Worm (Caenorhabditis elegans) whole organism, midembryonic: ENCODE measurements around the gene C42C1.9.
"Not testable (repeated sequence)": the region's sequence is repeated elsewhere in the genome, so short reads cannot be mapped to it uniquely, and the experiment has no call there.

Experiments
- T22C8.4 ChIP-seq: fragments of 200-800 bp; sonication (Bioruptor generic); IDR thresholded peaks from 2 replicates; pipeline ENCODE4 v1.3.6; 2022; ENCODE audit warnings: missing genetic modification characterization, missing compliant biosample characterization
- cog-1 ChIP-seq: sonication (generic microtip); optimal IDR thresholded peaks from 2 replicates; lab custom pipeline; 2016; ENCODE audit warnings: missing genetic modification characterization, missing compliant biosample characterization
- flt-1 ChIP-seq: fragments of 200-800 bp; sonication (Bioruptor generic); IDR thresholded peaks from 2 replicates; pipeline ENCODE4 v1.3.6; 2022; ENCODE audit warnings: missing genetic modification characterization, missing compliant biosample characterization
- klf-2 ChIP-seq: fragments of 200-800 bp; sonication (Bioruptor generic); conservative IDR thresholded peaks from 2 replicates; pipeline ENCODE4 v1.3.6; 2022; ENCODE audit warnings: missing genetic modification reagents, missing genetic modification characterization, missing compliant biosample characterization
- med-1 ChIP-seq: sonication (generic microtip); optimal IDR thresholded peaks from 2 replicates; lab custom pipeline; 2017; ENCODE audit warnings: missing genetic modification characterization, mild to moderate bottlenecking, missing compliant biosample characterization, antibody characterized with exemption, missing genetic modification reagents; ENCODE audit not compliant: insufficient read depth
- ref-1 ChIP-seq: fragments of 200-800 bp; sonication (Bioruptor generic); conservative IDR thresholded peaks from 2 replicates; pipeline ENCODE4 v1.3.6; 2022; ENCODE audit warnings: missing genetic modification reagents, missing genetic modification characterization, missing compliant biosample characterization
- tab-1 ChIP-seq: fragments of 200-800 bp; sonication (Bioruptor generic); IDR thresholded peaks from 2 replicates; pipeline ENCODE4 v1.3.6; 2022; ENCODE audit warnings: missing genetic modification characterization, missing compliant biosample characterization
- ztf-23 ChIP-seq: fragments of 200-800 bp; sonication (Bioruptor generic); IDR thresholded peaks from 2 replicates; pipeline ENCODE4 v1.3.6; 2022; ENCODE audit warnings: missing genetic modification reagents, missing genetic modification characterization, missing compliant biosample characterization
- ztf-29 ChIP-seq: fragments of 200-800 bp; sonication (Bioruptor generic); IDR thresholded peaks from 2 replicates; pipeline ENCODE4 v1.3.6; 2022; ENCODE audit warnings: missing genetic modification reagents, missing genetic modification characterization, missing compliant biosample characterization

Gene C42C1.9

DNA sequence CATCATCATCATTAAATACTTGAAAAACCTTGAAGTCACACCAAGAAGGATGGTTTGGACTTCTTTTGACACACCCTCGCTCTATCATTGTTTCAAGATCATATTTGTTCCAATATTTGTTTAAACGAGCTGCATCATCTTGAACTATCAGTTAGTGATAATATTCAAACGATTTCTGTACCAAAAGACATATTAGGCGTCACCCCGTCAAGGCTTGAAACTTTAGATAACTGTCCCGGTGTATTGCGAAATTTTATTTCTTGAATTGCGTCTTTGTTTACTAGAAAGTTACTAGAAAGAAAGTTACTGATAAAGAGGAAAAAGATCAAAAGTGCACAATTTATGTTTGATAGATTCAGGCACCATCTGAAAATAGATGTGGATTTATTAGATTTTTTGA lies 16.7 kb downstream of the C42C1.9 start:
- TF ChIP-seq ztf-29 (GFP tag; lab: Robert Waterston, UW), result no peak
- no peak for TF ChIP-seq ztf-23 (GFP tag; lab: Robert Waterston, UW)
- TF ChIP-seq tab-1 (GFP tag; lab: Robert Waterston, UW), result no peak
- no peak for TF ChIP-seq ref-1
- no peak for TF ChIP-seq T22C8.4
- no peak for TF ChIP-seq klf-2
- no peak for TF ChIP-seq flt-1 (GFP tag; lab: Robert Waterston, UW)
- TF ChIP-seq cog-1 (tag; lab: Kevin White, UChicago), result no peak
- TF ChIP-seq med-1 (GFP tag; lab: Kevin White, UChicago), result no peak

DNA sequence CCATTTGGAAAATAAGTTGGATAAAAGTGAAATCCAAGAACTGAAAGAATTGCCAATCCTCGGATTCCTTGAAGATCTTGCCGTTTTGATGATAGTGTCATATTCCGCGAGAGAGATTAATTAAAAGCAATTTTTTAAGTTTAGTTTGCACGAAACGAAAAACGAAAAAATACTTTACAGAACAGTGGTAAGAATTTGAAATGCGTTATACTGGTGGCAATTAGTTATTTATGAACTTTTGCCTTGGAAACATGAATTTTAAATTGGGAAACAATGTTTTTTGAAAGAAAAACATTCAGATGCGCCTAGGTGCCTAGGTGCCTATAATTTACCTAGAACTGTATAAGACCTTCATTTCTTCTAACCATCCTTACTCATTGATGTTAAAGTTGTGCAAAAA lies 18.5 kb downstream of the C42C1.9 start, which contains the start of gene oac-57:
TSS of gene oac-57 (minus strand) at position 101 of the 400 bp plus-strand sequence.
- no peak for TF ChIP-seq med-1 (GFP tag; lab: Kevin White, UChicago)
- TF ChIP-seq cog-1 (tag; lab: Kevin White, UChicago), result no peak
- no peak for TF ChIP-seq klf-2
- no peak for TF ChIP-seq T22C8.4
- no peak for TF ChIP-seq ztf-23 (GFP tag; lab: Robert Waterston, UW)
- no peak for TF ChIP-seq ref-1
- no peak for TF ChIP-seq tab-1 (GFP tag; lab: Robert Waterston, UW)
- no peak for TF ChIP-seq ztf-29 (GFP tag; lab: Robert Waterston, UW)
- TF ChIP-seq flt-1 (GFP tag; lab: Robert Waterston, UW), result no peak

DNA sequence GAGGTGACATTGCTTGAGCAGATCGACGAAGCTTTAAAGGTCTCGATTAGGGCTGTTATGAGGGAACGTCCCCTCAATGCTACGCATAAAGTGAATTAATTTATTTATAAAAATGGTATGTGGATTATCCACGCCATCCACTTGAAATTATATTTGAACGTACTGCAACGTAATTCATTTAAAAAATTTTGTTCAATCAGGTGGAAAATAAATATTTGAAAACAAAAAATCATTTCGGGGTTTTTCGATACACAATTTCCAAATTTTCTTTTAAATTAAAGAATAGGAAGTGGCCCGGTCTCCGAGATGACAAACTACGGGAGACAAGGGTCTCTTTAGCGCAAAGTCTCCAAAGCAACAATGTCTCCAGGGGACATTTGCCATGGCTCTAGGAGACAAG lies 22.3 kb downstream of the C42C1.9 start, which contains the start of gene oac-58:
TSS of gene oac-58 (minus strand) at position 101 of the 400 bp plus-strand sequence.
- TF ChIP-seq ref-1, result no peak
- no peak for TF ChIP-seq ztf-29 (GFP tag; lab: Robert Waterston, UW)
- TF ChIP-seq flt-1 (GFP tag; lab: Robert Waterston, UW), result no peak
- TF ChIP-seq tab-1 (GFP tag; lab: Robert Waterston, UW), result no peak
- no peak for TF ChIP-seq cog-1 (tag; lab: Kevin White, UChicago)
- TF ChIP-seq med-1 (GFP tag; lab: Kevin White, UChicago), result no peak
- TF ChIP-seq ztf-23 (GFP tag; lab: Robert Waterston, UW), result no peak
- TF ChIP-seq T22C8.4, result no peak
- TF ChIP-seq klf-2, result no peak

ce11 chrIV:12326932-12327331 lies 37.7 kb downstream of the C42C1.9 start, which contains the start of gene F19B6.3:
Gene F19B6.3 (plus strand): TSS chrIV:12327232.
- TF ChIP-seq cog-1 (tag; lab: Kevin White, UChicago); med-1 (GFP tag; lab: Kevin White, UChicago); ref-1: not testable (repeated sequence)

- TF ChIP-seq cog-1 (tag; lab: Kevin White, UChicago) (no peak), ztf-29 (GFP tag; lab: Robert Waterston, UW) (no peak), med-1 (GFP tag; lab: Kevin White, UChicago) (no peak), ref-1 (no peak), T22C8.4 (no peak), tab-1 (GFP tag; lab: Robert Waterston, UW) (no peak), flt-1 (GFP tag; lab: Robert Waterston, UW) (no peak), ztf-23 (GFP tag; lab: Robert Waterston, UW) (no peak), klf-2 (no peak)
Observed at ce11 chrIV:12330840-12331359, 41.7 kb downstream of the C42C1.9 start, which contains the start of gene ufd-1. Gene ufd-1 (minus strand): TSS chrIV:12330890.

DNA sequence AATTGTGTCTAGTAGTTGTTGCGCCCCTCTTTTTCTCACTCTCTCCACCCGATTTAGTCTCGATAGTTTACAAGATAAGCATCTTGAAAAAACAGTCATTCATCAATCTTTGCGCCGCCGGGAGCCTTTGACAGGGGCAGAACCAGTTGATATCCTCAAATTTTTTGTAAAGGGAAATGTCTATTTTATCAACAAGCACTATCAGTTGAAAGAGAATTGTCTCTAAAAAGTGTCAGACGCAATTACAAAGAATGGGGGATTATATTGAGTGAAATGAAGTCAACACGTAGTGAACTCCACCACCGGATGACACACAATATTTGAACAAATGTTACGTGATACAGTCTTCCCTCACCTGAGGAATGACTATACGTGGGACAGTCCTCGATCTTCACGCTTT lies 44.9 kb downstream of the C42C1.9 start:
- TF ChIP-seq klf-2 (no peak), T22C8.4 (no peak), ref-1 (no peak), ztf-29 (GFP tag; lab: Robert Waterston, UW) (no peak), cog-1 (tag; lab: Kevin White, UChicago) (no peak), flt-1 (GFP tag; lab: Robert Waterston, UW) (no peak), tab-1 (GFP tag; lab: Robert Waterston, UW) (no peak), ztf-23 (GFP tag; lab: Robert Waterston, UW) (no peak), med-1 (GFP tag; lab: Kevin White, UChicago) (no peak)

ce11 chrIV:12334708-12335107 lies 45.5 kb downstream of the C42C1.9 start:
- TF ChIP-seq klf-2 (no peak), flt-1 (GFP tag; lab: Robert Waterston, UW) (no peak), med-1 (GFP tag; lab: Kevin White, UChicago) (no peak), ref-1 (no peak), T22C8.4 (no peak), cog-1 (tag; lab: Kevin White, UChicago) (no peak), ztf-23 (GFP tag; lab: Robert Waterston, UW) (no peak), ztf-29 (GFP tag; lab: Robert Waterston, UW) (no peak), tab-1 (GFP tag; lab: Robert Waterston, UW) (no peak)

- TF ChIP-seq tab-1 (GFP tag; lab: Robert Waterston, UW) (no peak), flt-1 (GFP tag; lab: Robert Waterston, UW) (no peak), klf-2 (no peak), cog-1 (tag; lab: Kevin White, UChicago) (no peak), ztf-29 (GFP tag; lab: Robert Waterston, UW) (no peak), ref-1 (no peak)
Observed at ce11 chrIV:12335248-12335647, 46.0 kb downstream of the C42C1.9 start.

ce11 chrIV:12335798-12336197 lies 46.5 kb downstream of the C42C1.9 start, which contains the start of gene F19B6.1:
Gene F19B6.1 (minus strand): TSS chrIV:12336075.
- no peak for TF ChIP-seq tab-1 (GFP tag; lab: Robert Waterston, UW)
- no peak for TF ChIP-seq flt-1 (GFP tag; lab: Robert Waterston, UW)
- TF ChIP-seq T22C8.4, result no peak
- no peak for TF ChIP-seq klf-2
- no peak for TF ChIP-seq ztf-29 (GFP tag; lab: Robert Waterston, UW)
- no peak for TF ChIP-seq ztf-23 (GFP tag; lab: Robert Waterston, UW)
- TF ChIP-seq ref-1, result no peak
- TF ChIP-seq med-1 (GFP tag; lab: Kevin White, UChicago), result no peak
- TF ChIP-seq cog-1 (tag; lab: Kevin White, UChicago), result no peak
